Fruit fly (Drosophila melanogaster) whole organism, embryonic: ENCODE results near the gene Atg8b.

Source experiments
- Bteb2 ChIP-seq: fragments of 200-800 bp; sonication (Bioruptor generic); optimal IDR thresholded peaks from 2 replicates; lab custom pipeline; 2016; ENCODE audit warnings: missing biosample characterization, missing genetic modification characterization
- CG11398 ChIP-seq: fragments of 200-800 bp; sonication (Bioruptor generic); optimal IDR thresholded peaks from 2 replicates; lab custom pipeline; 2016; ENCODE audit warnings: missing biosample characterization, missing genetic modification characterization
- CG1603 ChIP-seq: fragments of 200-800 bp; sonication (Bioruptor generic); optimal IDR thresholded peaks from 2 replicates; lab custom pipeline; 2019; ENCODE audit warnings: missing biosample characterization, mild to moderate bottlenecking, missing genetic modification characterization, moderate library complexity
- CG3838 ChIP-seq: fragments of 200-800 bp; sonication (Bioruptor generic); optimal IDR thresholded peaks from 3 replicates; lab custom pipeline; 2016; ENCODE audit warnings: missing biosample characterization, missing genetic modification characterization
- CG9215 ChIP-seq: fragments of 200-800 bp; sonication (Bioruptor generic); IDR thresholded peaks from 2 replicates; pipeline ENCODE4 v1.3.6; 2022; ENCODE audit warnings: missing biosample characterization, missing genetic modification characterization
- GATAe ChIP-seq: fragments of 200-800 bp; sonication (Bioruptor generic); conservative IDR thresholded peaks from 2 replicates; pipeline ENCODE4 v1.3.6; 2022; ENCODE audit warnings: missing biosample characterization, missing genetic modification characterization
- Xrp1 ChIP-seq: fragments of 200-800 bp; sonication (Bioruptor generic); IDR thresholded peaks from 2 replicates; pipeline ENCODE4 v1.3.6; 2022; ENCODE audit warnings: missing biosample characterization, missing genetic modification characterization
- ase ChIP-seq: fragments of 200-800 bp; sonication (Bioruptor generic); IDR thresholded peaks from 3 replicates; pipeline ENCODE4 v1.3.6; 2022; ENCODE audit warnings: missing biosample characterization, missing genetic modification characterization
- ato ChIP-seq: fragments of 200-800 bp; sonication (Bioruptor generic); IDR thresholded peaks from 2 replicates; pipeline ENCODE4 v1.3.6; 2022; ENCODE audit warnings: missing biosample characterization, missing genetic modification characterization; ENCODE audit not compliant: partially characterized antibody
- dysf ChIP-seq: fragments of 200-800 bp; sonication (Bioruptor generic); IDR thresholded peaks from 3 replicates; pipeline ENCODE4 v1.3.6; 2022; ENCODE audit warnings: missing biosample characterization, missing genetic modification characterization
- peb ChIP-seq: fragments of 200-800 bp; sonication (Bioruptor generic); IDR thresholded peaks from 2 replicates; pipeline ENCODE4 v1.3.6; 2022; ENCODE audit warnings: missing biosample characterization, missing genetic modification characterization
- ro ChIP-seq: fragments of 200-800 bp; sonication (Bioruptor generic); IDR thresholded peaks from 2 replicates; pipeline ENCODE4 v1.3.6; 2022; ENCODE audit warnings: missing biosample characterization, missing genetic modification characterization

DNA sequence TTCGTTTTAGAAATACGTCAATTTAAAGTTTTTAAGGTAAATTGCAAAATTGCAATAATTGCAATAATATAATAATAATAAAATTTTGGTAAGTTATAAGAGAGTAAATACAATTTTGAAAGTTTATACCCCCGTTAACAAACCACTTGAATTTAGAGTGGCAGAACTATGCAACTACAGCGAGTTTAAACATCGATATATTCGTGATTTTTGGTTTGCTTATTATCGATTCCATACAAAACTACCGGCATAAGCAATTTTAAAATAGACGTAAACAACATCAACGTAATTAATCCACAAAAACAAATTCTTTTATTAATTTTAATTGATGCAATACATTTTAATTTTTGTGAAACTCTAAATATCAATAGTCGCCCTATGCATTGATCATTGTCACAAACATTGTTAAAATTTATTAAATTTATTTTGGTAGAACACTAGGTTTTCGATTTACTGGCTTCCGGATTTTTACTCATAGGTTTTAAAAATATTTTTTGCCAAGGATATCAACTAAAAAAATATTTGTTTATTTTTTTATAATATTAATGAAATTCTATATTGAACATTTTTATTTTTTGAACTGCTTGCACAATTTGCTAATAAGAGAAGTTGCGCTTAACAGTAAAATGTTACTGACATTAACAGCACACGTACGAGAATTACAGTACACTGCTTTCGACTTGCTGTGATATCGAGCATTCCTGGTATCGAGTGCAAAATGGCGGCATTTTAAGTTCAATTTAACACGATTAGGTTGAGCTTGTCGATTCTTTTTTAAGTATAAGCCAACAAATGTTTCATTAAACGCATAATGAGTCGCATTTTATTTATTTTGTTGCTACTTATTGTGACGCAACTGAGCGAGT lies 5.9 kb downstream of the Atg8b start, which contains the start of gene Pxt:
- TF ChIP-seq dysf (GFP tag; lab: Robert Waterston, UW) (no peak), peb (GFP tag; lab: Robert Waterston, UW) (no peak), Bteb2 (GFP tag; lab: Kevin White, UChicago) (no peak), ase (GFP tag; lab: Robert Waterston, UW) (no peak), CG1603 (tag; lab: Kevin White, UChicago) (peak; percentile 15), ro (GFP tag; lab: Robert Waterston, UW) (no peak), ato (peak; percentile 8; the same call in 1 of the 2 replicates), GATAe (no peak), Xrp1 (GFP tag; lab: Robert Waterston, UW) (no peak), CG11398 (GFP tag; lab: Kevin White, UChicago) (no peak), CG3838 (GFP tag; lab: Kevin White, UChicago) (no peak), CG9215 (GFP tag; lab: Robert Waterston, UW) (no peak)
